Worm (Caenorhabditis elegans): Measurements from ENCODE around the gene Y54G2A.13.

Y54G2A.13 gene

ce11 chrIV:2853164-2853563 is 33.6 kb upstream of the Y54G2A.13 start, which contains the start of gene Y54G2A.49:
Gene Y54G2A.49, minus strand, starts transcription at chrIV:2853264.
- no peak for TF ChIP-seq T23F11.4 (GFP tag; optimal IDR thresholded peaks at IDR 0.05)
- no peak for TF ChIP-seq npax-4 (tag; optimal IDR thresholded peaks at IDR 0.05)
- no peak for TF ChIP-seq F13H6.1 (tag; optimal IDR thresholded peaks at IDR 0.05)
- TF ChIP-seq ztf-16 (tag; optimal IDR thresholded peaks at IDR 0.05), result no peak
- no peak for TF ChIP-seq elt-2 (tag; optimal IDR thresholded peaks at IDR 0.05)
- TF ChIP-seq ttx-3 (tag; optimal IDR thresholded peaks at IDR 0.05), result no peak
- no peak for TF ChIP-seq ceh-45 (GFP tag; IDR thresholded peaks at IDR 0.05)
- TF ChIP-seq ceh-30 (tag; optimal IDR thresholded peaks at IDR 0.05), result no peak
- no peak for TF ChIP-seq tbx-2 (tag; optimal IDR thresholded peaks at IDR 0.05)
- no peak for TF ChIP-seq sox-2 (GFP tag; IDR thresholded peaks at IDR 0.05)
- no peak for TF ChIP-seq elt-4 (tag; optimal IDR thresholded peaks at IDR 0.05)
- TF ChIP-seq ceh-48 (tag; optimal IDR thresholded peaks at IDR 0.05), result no peak
- no peak for TF ChIP-seq lim-6 (tag; optimal IDR thresholded peaks at IDR 0.05)
- TF ChIP-seq madf-2 (tag; optimal IDR thresholded peaks at IDR 0.05), result no peak
- no peak for TF ChIP-seq dmd-4 (tag; optimal IDR thresholded peaks at IDR 0.05; ENCODE audit: borderline replicate concordance)
- TF ChIP-seq ceh-31 (tag; optimal IDR thresholded peaks at IDR 0.05), result no peak
- no peak for TF ChIP-seq pha-4 (tag; optimal IDR thresholded peaks at IDR 0.05)

- no peak for TF ChIP-seq pqm-1 (tag; optimal IDR thresholded peaks at IDR 0.05)
- no peak for TF ChIP-seq K02D7.2 (tag; optimal IDR thresholded peaks at IDR 0.05)
- no peak for TF ChIP-seq fkh-6 (tag; optimal IDR thresholded peaks at IDR 0.05)
- TF ChIP-seq pag-3 (tag; optimal IDR thresholded peaks at IDR 0.05; ENCODE audit: borderline replicate concordance), result no peak
- TF ChIP-seq hlh-13 (GFP tag; optimal IDR thresholded peaks at IDR 0.05), result no peak
- TF ChIP-seq ceh-19 (GFP tag; optimal IDR thresholded peaks at IDR 0.05), result no peak
- no peak for TF ChIP-seq ceh-18 (tag; optimal IDR thresholded peaks at IDR 0.05)
- no peak for TF ChIP-seq hlh-8 (tag; optimal IDR thresholded peaks at IDR 0.05)
- no peak for TF ChIP-seq K09A11.1 (tag; optimal IDR thresholded peaks at IDR 0.05; ENCODE audit: insufficient read depth)
- no peak for TF ChIP-seq pat-9 (tag; optimal IDR thresholded peaks at IDR 0.05)
- TF ChIP-seq odd-2 (tag; optimal IDR thresholded peaks at IDR 0.05), result no peak
- no peak for TF ChIP-seq ama-1 (optimal IDR thresholded peaks at IDR 0.05)
- TF ChIP-seq unc-86 (tag; optimal IDR thresholded peaks at IDR 0.05), result no peak
- TF ChIP-seq nhr-232 (tag; optimal IDR thresholded peaks at IDR 0.05), result no peak
- TF ChIP-seq Y22D7AL.16 (tag; optimal IDR thresholded peaks at IDR 0.05), result no peak
- no peak for TF ChIP-seq dmd-4 (tag; optimal IDR thresholded peaks at IDR 0.05; ENCODE audit: borderline replicate concordance)
- TF ChIP-seq hlh-30 (tag; optimal IDR thresholded peaks at IDR 0.05; ENCODE audit: insufficient read depth), result no peak
Observed at ce11 chrIV:2851625-2852024, 32.1 kb upstream of the Y54G2A.13 start.

ce11 chrIV:2850586-2850985 is 31.1 kb upstream of the Y54G2A.13 start, which contains the start of gene clec-85:
Gene clec-85, plus strand, starts transcription at chrIV:2850886.
- TF ChIP-seq unc-55 (GFP tag; optimal IDR thresholded peaks at IDR 0.05), result no peak
- no peak for TF ChIP-seq fkh-10 (GFP tag; optimal IDR thresholded peaks at IDR 0.05)
- no peak for TF ChIP-seq zip-5 (tag; optimal IDR thresholded peaks at IDR 0.05)
- TF ChIP-seq ceh-6 (GFP tag; optimal IDR thresholded peaks at IDR 0.05), result no peak
- TF ChIP-seq pros-1 (tag; optimal IDR thresholded peaks at IDR 0.05), result no peak
- TF ChIP-seq ahr-1 (tag; optimal IDR thresholded peaks at IDR 0.05), result no peak
- TF ChIP-seq ceh-14 (tag; optimal IDR thresholded peaks at IDR 0.05), result no peak
- TF ChIP-seq ceh-9 (tag; optimal IDR thresholded peaks at IDR 0.05), result no peak
- no peak for TF ChIP-seq elt-4 (tag; optimal IDR thresholded peaks at IDR 0.05)
- no peak for TF ChIP-seq K02D7.2 (tag; optimal IDR thresholded peaks at IDR 0.05)
- no peak for TF ChIP-seq ztf-16 (tag; optimal IDR thresholded peaks at IDR 0.05)
- TF ChIP-seq F13H6.1 (tag; optimal IDR thresholded peaks at IDR 0.05), result no peak
- TF ChIP-seq unc-42 (tag; optimal IDR thresholded peaks at IDR 0.05), result no peak
- TF ChIP-seq nhr-232 (tag; optimal IDR thresholded peaks at IDR 0.05), result no peak
- TF ChIP-seq npax-4 (tag; optimal IDR thresholded peaks at IDR 0.05), result no peak
- no peak for TF ChIP-seq unc-86 (tag; optimal IDR thresholded peaks at IDR 0.05)
